Worm (Caenorhabditis elegans) whole organism, L3 larva: ENCODE results near the gene nlp-52.
A peak's percentile ranks its signal among the peaks of the same experiment; 100 is the strongest.

Experiments
- R02D3.7 ChIP-seq: fragments of 150-350 bp; optimal IDR thresholded peaks from 2 replicates; lab custom pipeline; 2014; ENCODE audit warnings: missing biosample characterization, missing genetic modification characterization
- ZK546.5 ChIP-seq: sonication (generic microtip); optimal IDR thresholded peaks from 2 replicates; lab custom pipeline; 2017; ENCODE audit warnings: missing biosample characterization, missing genetic modification characterization
- aly-2 ChIP-seq: fragments of 150-350 bp; optimal IDR thresholded peaks from 2 replicates; lab custom pipeline; 2014; ENCODE audit warnings: missing biosample characterization, missing genetic modification characterization
- ama-1 ChIP-seq: fragments of 150-350 bp; optimal IDR thresholded peaks from 2 replicates; lab custom pipeline; 2018
- ceh-28 ChIP-seq: fragments of 150-350 bp; optimal IDR thresholded peaks from 2 replicates; lab custom pipeline; 2014; ENCODE audit warnings: missing biosample characterization, missing genetic modification reagents, missing genetic modification characterization
- ceh-9 ChIP-seq: sonication (generic microtip); optimal IDR thresholded peaks from 2 replicates; lab custom pipeline; 2018; ENCODE audit warnings: missing biosample characterization, missing genetic modification characterization
- daf-12 ChIP-seq: fragments of 150-350 bp; optimal IDR thresholded peaks from 2 replicates; lab custom pipeline; 2014; ENCODE audit warnings: missing biosample characterization, missing genetic modification reagents, missing genetic modification characterization
- egl-5 ChIP-seq: fragments of 150-350 bp; optimal IDR thresholded peaks from 2 replicates; lab custom pipeline; 2017; ENCODE audit warnings: missing biosample characterization, missing genetic modification reagents, missing genetic modification characterization, inconsistent platforms
- elt-1 ChIP-seq: fragments of 150-350 bp; optimal IDR thresholded peaks from 2 replicates; lab custom pipeline; 2014; ENCODE audit warnings: missing biosample characterization, missing genetic modification characterization
- elt-2 ChIP-seq: sonication (generic microtip); optimal IDR thresholded peaks from 2 replicates; lab custom pipeline; 2016; ENCODE audit warnings: missing genetic modification reagents, mild to moderate bottlenecking, missing genetic modification characterization, missing compliant biosample characterization
- elt-3 ChIP-seq, 3 experiments: fragments of 150-350 bp in 1 of 3; sonication (generic microtip) in 2 of 3; optimal IDR thresholded peaks; 2 replicates in 2 of 3; 4 replicates in 1 of 3; lab custom pipeline; 2014 to 2017; ENCODE audit warnings: missing biosample characterization in 3 of 3, missing genetic modification characterization in 3 of 3
- fos-1 ChIP-seq: fragments of 150-350 bp; optimal IDR thresholded peaks from 2 replicates; lab custom pipeline; 2014; ENCODE audit warnings: missing biosample characterization, missing genetic modification characterization
- hmg-11 ChIP-seq: sonication (generic microtip); optimal IDR thresholded peaks from 2 replicates; lab custom pipeline; 2016; ENCODE audit warnings: missing genetic modification characterization, missing compliant biosample characterization
- jun-1 ChIP-seq: fragments of 150-350 bp; optimal IDR thresholded peaks from 2 replicates; lab custom pipeline; 2014; ENCODE audit warnings: missing biosample characterization, missing genetic modification reagents, missing genetic modification characterization
- lin-15B ChIP-seq: fragments of 150-350 bp; optimal IDR thresholded peaks from 2 replicates; lab custom pipeline; 2014; ENCODE audit warnings: missing biosample characterization, missing genetic modification characterization
- lin-39 ChIP-seq: fragments of 150-350 bp; optimal IDR thresholded peaks from 2 replicates; lab custom pipeline; 2018; ENCODE audit warnings: missing biosample characterization, missing genetic modification reagents, missing genetic modification characterization
- lsy-12 ChIP-seq: sonication (generic microtip); optimal IDR thresholded peaks from 2 replicates; lab custom pipeline; 2016; ENCODE audit warnings: mild to moderate bottlenecking, missing genetic modification characterization, missing compliant biosample characterization
- mdl-1 ChIP-seq: fragments of 150-350 bp; optimal IDR thresholded peaks from 2 replicates; lab custom pipeline; 2014; ENCODE audit warnings: missing biosample characterization, missing genetic modification characterization
- mml-1 ChIP-seq: fragments of 150-350 bp; sonication (generic microtip); optimal IDR thresholded peaks from 3 replicates; lab custom pipeline; 2014; ENCODE audit warnings: missing biosample characterization, missing genetic modification characterization
- nfya-1 ChIP-seq: sonication (generic microtip); optimal IDR thresholded peaks from 2 replicates; lab custom pipeline; 2017; ENCODE audit warnings: missing genetic modification characterization, mild to moderate bottlenecking, missing compliant biosample characterization, antibody characterized with exemption, moderate library complexity; ENCODE audit not compliant: insufficient read depth
- nhr-11 ChIP-seq: fragments of 150-350 bp; optimal IDR thresholded peaks from 2 replicates; lab custom pipeline; 2014; ENCODE audit warnings: missing biosample characterization, missing genetic modification characterization
- nhr-12 ChIP-seq: fragments of 150-350 bp; optimal IDR thresholded peaks from 2 replicates; lab custom pipeline; 2014; ENCODE audit warnings: missing biosample characterization, missing genetic modification characterization
- nhr-23 ChIP-seq: fragments of 150-350 bp; optimal IDR thresholded peaks from 2 replicates; lab custom pipeline; 2014; ENCODE audit warnings: missing biosample characterization, missing genetic modification reagents, missing genetic modification characterization
- nhr-237 ChIP-seq: fragments of 150-350 bp; optimal IDR thresholded peaks from 2 replicates; lab custom pipeline; 2014; ENCODE audit warnings: missing biosample characterization, missing genetic modification characterization
- nhr-25 ChIP-seq: sonication (generic microtip); optimal IDR thresholded peaks from 2 replicates; lab custom pipeline; 2017; ENCODE audit warnings: missing biosample characterization, missing genetic modification characterization
- nhr-28 ChIP-seq: fragments of 150-350 bp; optimal IDR thresholded peaks from 2 replicates; lab custom pipeline; 2014; ENCODE audit warnings: missing biosample characterization, missing genetic modification characterization
- nhr-43 ChIP-seq: sonication (generic microtip); optimal IDR thresholded peaks from 2 replicates; lab custom pipeline; 2016; ENCODE audit warnings: mild to moderate bottlenecking, missing genetic modification characterization, missing compliant biosample characterization; ENCODE audit not compliant: poor library complexity, severe bottlenecking
- nhr-67 ChIP-seq: fragments of 150-350 bp; optimal IDR thresholded peaks from 2 replicates; lab custom pipeline; 2014; ENCODE audit warnings: missing biosample characterization, missing genetic modification characterization
- nhr-76 ChIP-seq: fragments of 150-350 bp; sonication (generic microtip); optimal IDR thresholded peaks from 5 replicates; lab custom pipeline; 2014; ENCODE audit warnings: missing biosample characterization, missing genetic modification characterization
- nhr-77 ChIP-seq: fragments of 150-350 bp; optimal IDR thresholded peaks from 2 replicates; lab custom pipeline; 2014; ENCODE audit warnings: missing biosample characterization, missing genetic modification characterization
- pha-4 ChIP-seq: fragments of 150-350 bp; optimal IDR thresholded peaks from 2 replicates; lab custom pipeline; 2014; ENCODE audit warnings: missing biosample characterization, missing genetic modification reagents, missing genetic modification characterization
- pqm-1 ChIP-seq: fragments of 150-350 bp; optimal IDR thresholded peaks from 2 replicates; lab custom pipeline; 2017; ENCODE audit warnings: missing biosample characterization, missing genetic modification characterization, inconsistent platforms
- skn-1 ChIP-seq: fragments of 150-350 bp; optimal IDR thresholded peaks from 2 replicates; lab custom pipeline; 2014; ENCODE audit warnings: missing biosample characterization, missing genetic modification characterization
- snpc-4 ChIP-seq: fragments of 150-350 bp; optimal IDR thresholded peaks from 2 replicates; lab custom pipeline; 2014; ENCODE audit warnings: missing biosample characterization, missing genetic modification characterization
- tbx-2 ChIP-seq: sonication (generic microtip); optimal IDR thresholded peaks from 2 replicates; lab custom pipeline; 2016; ENCODE audit warnings: mild to moderate bottlenecking, missing genetic modification characterization, missing compliant biosample characterization
- unc-39 ChIP-seq: sonication (generic microtip); optimal IDR thresholded peaks from 4 replicates; lab custom pipeline; 2017; ENCODE audit warnings: missing biosample characterization, missing genetic modification characterization
- unc-62 ChIP-seq: fragments of 150-350 bp; sonication (generic microtip); optimal IDR thresholded peaks from 4 replicates; lab custom pipeline; 2014; ENCODE audit warnings: missing biosample characterization, missing genetic modification reagents, missing genetic modification characterization
- zag-1 ChIP-seq: fragments of 150-350 bp; optimal IDR thresholded peaks from 2 replicates; lab custom pipeline; 2014; ENCODE audit warnings: missing biosample characterization, missing genetic modification characterization
- ztf-4 ChIP-seq: fragments of 150-350 bp; optimal IDR thresholded peaks from 2 replicates; lab custom pipeline; 2014; ENCODE audit warnings: missing biosample characterization, missing genetic modification characterization

The nlp-52 gene

DNA sequence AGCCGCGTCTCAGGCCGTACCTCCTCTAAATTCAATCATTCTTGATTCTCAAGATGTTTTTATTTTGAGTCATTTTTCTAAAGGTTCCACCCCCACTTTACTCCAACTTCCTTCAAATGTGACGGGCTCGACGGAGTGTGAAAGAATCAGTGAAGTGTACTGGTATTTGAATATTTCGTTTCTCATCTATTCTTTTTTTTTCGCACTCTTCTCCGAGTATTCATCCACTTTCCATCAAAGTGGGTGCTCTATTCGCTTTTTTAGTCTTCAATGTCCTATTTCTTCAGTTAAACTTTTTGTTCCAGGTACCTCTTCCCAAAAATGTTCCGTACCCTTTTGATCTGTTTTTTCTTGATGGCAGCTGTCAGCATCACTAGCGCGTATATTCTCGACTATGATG is at the start of gene nlp-52:
Gene nlp-52 (plus strand): TSS at position 301 of the 400 bp plus-strand sequence.
- TF ChIP-seq jun-1 (tag; lab: Kevin White, UChicago), result no peak
- TF ChIP-seq nfya-1 (tag; lab: Kevin White, UChicago), result no peak
- TF ChIP-seq ama-1 (lab: Kevin White, UChicago), result no peak
- TF ChIP-seq skn-1 (tag; lab: Kevin White, UChicago), result no peak
- TF ChIP-seq ztf-4 (tag; lab: Kevin White, UChicago), result no peak
- TF ChIP-seq ceh-28 (tag; lab: Kevin White, UChicago), result no peak
- no peak for TF ChIP-seq hmg-11
- TF ChIP-seq mdl-1 (tag; lab: Kevin White, UChicago), result no peak
- no peak for TF ChIP-seq ceh-9 (tag; lab: Kevin White, UChicago)
- TF ChIP-seq tbx-2 (tag; lab: Kevin White, UChicago), result no peak

DNA sequence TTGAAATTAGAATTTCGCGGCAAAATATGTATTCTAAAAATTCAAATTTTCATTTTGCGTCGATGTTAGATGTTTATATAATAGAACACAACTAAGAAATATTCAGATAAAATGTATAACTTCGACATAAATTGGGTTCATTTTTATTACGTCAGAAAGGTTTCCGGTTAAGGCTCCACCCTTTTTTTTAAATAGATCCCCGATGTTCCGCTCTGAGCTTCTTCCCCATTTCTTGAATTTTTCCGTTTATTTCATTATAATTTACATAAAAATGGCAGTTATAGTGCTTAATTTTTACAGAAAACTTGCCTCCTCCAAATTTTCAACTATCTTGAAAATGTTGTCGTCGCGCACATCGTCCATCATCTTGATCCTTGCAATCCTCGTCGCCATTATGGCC is 36.8 kb upstream of the nlp-52 start, which contains the start of gene flp-24:
Gene flp-24 (plus strand): TSS at position 301 of the 400 bp plus-strand sequence.
- TF ChIP-seq nhr-67 (tag; lab: Kevin White, UChicago) (no peak), mdl-1 (tag; lab: Kevin White, UChicago) (no peak), lsy-12 (no peak), fos-1 (tag; lab: Kevin White, UChicago) (no peak)

DNA sequence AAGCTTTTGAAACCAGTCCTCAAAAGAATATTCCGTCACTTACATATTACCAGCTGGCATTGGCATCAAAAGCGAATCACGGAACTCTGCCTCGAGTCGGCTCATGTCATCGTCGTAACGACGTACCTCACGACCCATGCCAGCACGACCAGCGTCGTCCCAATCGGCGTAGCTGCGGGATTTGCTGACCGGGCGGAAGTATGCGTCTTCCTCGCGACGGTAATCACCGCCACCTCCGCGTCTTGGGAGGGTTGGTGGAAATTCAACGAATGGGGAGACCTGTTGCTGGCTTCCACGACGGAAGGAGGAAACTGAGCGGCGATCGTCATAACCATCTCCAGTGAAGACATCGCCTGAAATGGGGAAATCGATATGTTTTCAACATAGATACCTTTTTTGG is 33.5 kb upstream of the nlp-52 start:
- no peak for TF ChIP-seq daf-12
- TF ChIP-seq egl-5 (tag; lab: Kevin White, UChicago), result no peak
- no peak for TF ChIP-seq nhr-237 (tag; lab: Kevin White, UChicago)
- no peak for TF ChIP-seq hmg-11
- no peak for TF ChIP-seq snpc-4 (tag; lab: Kevin White, UChicago)
- TF ChIP-seq zag-1 (tag; lab: Kevin White, UChicago), result no peak
- no peak for TF ChIP-seq elt-1 (tag; lab: Kevin White, UChicago)
- TF ChIP-seq ZK546.5, result no peak
- no peak for TF ChIP-seq ceh-28 (tag; lab: Kevin White, UChicago)
- no peak for TF ChIP-seq nfya-1 (tag; lab: Kevin White, UChicago)
- no peak for TF ChIP-seq nhr-12 (tag; lab: Kevin White, UChicago)

DNA sequence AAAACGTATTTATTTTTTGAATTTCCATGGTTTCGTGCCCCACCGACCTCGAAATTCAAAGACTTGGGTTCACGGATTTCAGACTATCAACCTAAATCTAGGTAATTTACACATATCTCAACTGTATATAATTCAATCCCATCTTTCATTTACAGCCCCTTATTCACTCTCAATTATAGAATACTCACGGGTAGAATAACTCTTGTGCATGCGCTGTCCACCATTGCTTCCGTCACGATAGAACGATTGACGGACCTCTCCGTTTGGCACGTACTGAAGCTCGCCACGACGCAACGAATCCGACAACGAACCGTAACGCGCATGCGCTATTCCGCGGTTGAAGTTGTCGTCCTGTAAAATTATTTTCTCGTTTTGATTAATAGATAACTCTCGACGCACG is 32.9 kb upstream of the nlp-52 start:
- TF ChIP-seq ceh-9 (tag; lab: Kevin White, UChicago), result no peak
- no peak for TF ChIP-seq unc-62 (GFP tag; lab: Kevin White, UChicago)
- no peak for TF ChIP-seq nhr-25
- TF ChIP-seq aly-2 (tag; lab: Kevin White, UChicago), result no peak
- TF ChIP-seq mml-1 (tag; lab: Kevin White, UChicago), result no peak
- no peak for TF ChIP-seq nhr-11 (tag; lab: Kevin White, UChicago)
- TF ChIP-seq lin-39, result no peak
- TF ChIP-seq nhr-43 (tag; lab: Kevin White, UChicago), result no peak
- no peak for TF ChIP-seq ztf-4 (tag; lab: Kevin White, UChicago)
- no peak for TF ChIP-seq nhr-28 (tag; lab: Kevin White, UChicago)
- no peak for TF ChIP-seq nfya-1 (tag; lab: Kevin White, UChicago)
- no peak for TF ChIP-seq R02D3.7
- no peak for TF ChIP-seq unc-39 (tag; lab: Kevin White, UChicago)
- no peak for TF ChIP-seq nhr-23 (tag; lab: Kevin White, UChicago)
- no peak for TF ChIP-seq fos-1 (tag; lab: Kevin White, UChicago)
- TF ChIP-seq elt-2 (tag; lab: Kevin White, UChicago), result no peak
- no peak for TF ChIP-seq lin-15B
- no peak for TF ChIP-seq nhr-77 (tag; lab: Kevin White, UChicago)
- no peak for TF ChIP-seq pqm-1
- TF ChIP-seq nhr-76, result no peak

DNA sequence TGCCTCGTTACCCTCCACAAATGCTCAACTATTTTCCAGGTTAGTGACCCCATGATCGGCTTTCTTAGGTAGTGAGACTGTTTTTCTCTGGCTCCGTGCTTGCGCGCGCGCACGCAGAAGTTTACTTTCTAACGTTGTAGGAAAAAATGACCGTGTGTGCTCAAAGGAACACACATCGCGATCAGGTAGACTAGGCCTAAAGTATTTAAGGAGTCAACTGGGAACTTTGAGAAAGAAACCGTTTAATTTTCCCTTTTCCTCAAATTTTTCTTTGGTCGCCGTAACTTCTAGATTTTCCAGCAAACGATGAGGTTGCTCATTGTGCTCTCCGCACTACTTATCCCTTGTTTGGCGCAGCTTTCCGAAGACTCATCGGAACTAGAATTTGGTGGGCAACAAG is 21.2 kb upstream of the nlp-52 start, which contains the start of gene idpp-1:
Gene idpp-1 (plus strand): TSS at position 301 of the 400 bp plus-strand sequence.
- peak; percentile 63 for TF ChIP-seq pha-4
- TF ChIP-seq elt-3 (tag; optimal IDR thresholded peaks at IDR 0.05; lab: Kevin White, UChicago), result no peak
